Fruit fly (Drosophila melanogaster): ENCODE results near the gene Spg7.
A peak's percentile ranks its signal among the peaks of the same experiment; 100 is the strongest.

Gene Spg7

dm6 chrX:2703693-2704092, 5.7 kb upstream of the Spg7 start, which contains the start of gene Ugalt (continued):
- TF ChIP-seq tna (GFP tag; IDR thresholded peaks at IDR 0.05; ENCODE audit: partially characterized antibody): no peak
- TF ChIP-seq ATbp (GFP tag; optimal IDR thresholded peaks at IDR 0.05): peak; percentile 100
- peak; percentile 100 for TF ChIP-seq CG9609 (GFP tag; optimal IDR thresholded peaks at IDR 0.05)
- TF ChIP-seq Adf1 (GFP tag; IDR thresholded peaks at IDR 0.05): peak; percentile 99
- TF ChIP-seq Xbp1 (GFP tag; optimal IDR thresholded peaks at IDR 0.05): peak; percentile 100
- TF ChIP-seq Ada2b (GFP tag; IDR thresholded peaks at IDR 0.05): peak; percentile 100
- TF ChIP-seq sens (GFP tag): peak; percentile 100
- TF ChIP-seq rib (GFP tag; IDR thresholded peaks at IDR 0.05): peak; percentile 100
- peak; percentile 86 to 93 for TF ChIP-seq insv (GFP tag; optimal IDR thresholded peaks at IDR 0.05)
- TF ChIP-seq fru (optimal IDR thresholded peaks at IDR 0.05): no peak
- peak; percentile 100 for TF ChIP-seq vvl (GFP tag; IDR thresholded peaks at IDR 0.05)
- peak; percentile 100 for TF ChIP-seq CG7372 (GFP tag; IDR thresholded peaks at IDR 0.05)
- TF ChIP-seq CG10209 (GFP tag; optimal IDR thresholded peaks at IDR 0.05): peak; percentile 100
- TF ChIP-seq mld (GFP tag; IDR thresholded peaks at IDR 0.05; ENCODE audit: partially characterized antibody): no peak
- peak; percentile 100 for TF ChIP-seq CG4820 (GFP tag; optimal IDR thresholded peaks at IDR 0.05)
- peak; percentile 100 for TF ChIP-seq CG13624 (GFP tag; optimal IDR thresholded peaks at IDR 0.05)
- TF ChIP-seq CG14860 (GFP tag; IDR thresholded peaks at IDR 0.05; ENCODE audit: partially characterized antibody): no peak
- TF ChIP-seq fd64A (GFP tag; optimal IDR thresholded peaks at IDR 0.05): peak; percentile 100
- peak; percentile 98 for TF ChIP-seq CG6654 (GFP tag; optimal IDR thresholded peaks at IDR 0.05)
- peak; percentile 100 for TF ChIP-seq pb (GFP tag; optimal IDR thresholded peaks at IDR 0.05)
- TF ChIP-seq CG6175 (GFP tag; IDR thresholded peaks at IDR 0.05): peak; percentile 100
- TF ChIP-seq CG12744 (GFP tag; optimal IDR thresholded peaks at IDR 0.05): peak; percentile 100
- peak; percentile 100 for TF ChIP-seq run (tag; optimal IDR thresholded peaks at IDR 0.05)
- TF ChIP-seq amos (GFP tag; IDR thresholded peaks at IDR 0.05; ENCODE audit: partially characterized antibody): peak; percentile 36; the same call in 1 of the 2 replicates
- peak; percentile 100 for TF ChIP-seq lmd (GFP tag; IDR thresholded peaks at IDR 0.05)
- peak; percentile 99 for TF ChIP-seq Hmx (GFP tag; optimal IDR thresholded peaks at IDR 0.05)
- peak; percentile 100 for TF ChIP-seq CG9727 (GFP tag; optimal IDR thresholded peaks at IDR 0.05)
- TF ChIP-seq Kr (GFP tag; optimal IDR thresholded peaks at IDR 0.05): peak; percentile 96
- 0 out of 4 replicates have a peak, but pooled peaks have one; percentile 24 for TF ChIP-seq Dll (GFP tag; IDR thresholded peaks at IDR 0.05; ENCODE audit: partially characterized antibody)
- peak; percentile 100 for TF ChIP-seq Max (GFP tag; optimal IDR thresholded peaks at IDR 0.05)
- no peak for TF ChIP-seq pan (optimal IDR thresholded peaks at IDR 0.05)
- TF ChIP-seq pan (GFP tag; optimal IDR thresholded peaks at IDR 0.05 in 1 of 2, IDR thresholded peaks at IDR 0.05 in 1 of 2): peak in 1 of 2 experiments; percentile 100
- peak; percentile 100 for TF ChIP-seq dati (GFP tag; IDR thresholded peaks at IDR 0.05)
- peak; percentile 100 for TF ChIP-seq Rx (GFP tag; IDR thresholded peaks at IDR 0.05)
- peak; percentile 100 for TF ChIP-seq CG6854 (GFP tag; optimal IDR thresholded peaks at IDR 0.05)
- TF ChIP-seq CG31388 (GFP tag; optimal IDR thresholded peaks at IDR 0.05): peak; percentile 100
- peak; percentile 100 for TF ChIP-seq Xrp1 (GFP tag; IDR thresholded peaks at IDR 0.05)
- peak; percentile 100 for TF ChIP-seq eyg (GFP tag; optimal IDR thresholded peaks at IDR 0.05)
- TF ChIP-seq Atf3 (GFP tag; optimal IDR thresholded peaks at IDR 0.05): peak; percentile 100
- peak; percentile 100 for TF ChIP-seq az2 (GFP tag; optimal IDR thresholded peaks at IDR 0.05)
- peak; percentile 100 for TF ChIP-seq Mad (GFP tag; optimal IDR thresholded peaks at IDR 0.05)
- peak; percentile 94 for TF ChIP-seq CG30020 (tag; optimal IDR thresholded peaks at IDR 0.05)
- peak; percentile 100 for TF ChIP-seq tgo (GFP tag; IDR thresholded peaks at IDR 0.05)
- peak; percentile 100 for TF ChIP-seq CG1602 (GFP tag; optimal IDR thresholded peaks at IDR 0.05)
- peak; percentile 100 for TF ChIP-seq croc (GFP tag; conservative IDR thresholded peaks at IDR 0.05)
- peak; percentile 100 for TF ChIP-seq Lhr (GFP tag; optimal IDR thresholded peaks at IDR 0.05)
- TF ChIP-seq CG4854 (GFP tag; optimal IDR thresholded peaks at IDR 0.05): peak; percentile 100
- peak; percentile 100 for TF ChIP-seq Meics (GFP tag; optimal IDR thresholded peaks at IDR 0.05)
- peak; percentile 100 for TF ChIP-seq CoRest (tag; optimal IDR thresholded peaks at IDR 0.05)
- TF ChIP-seq CG7963 (GFP tag; IDR thresholded peaks at IDR 0.05; ENCODE audit: partially characterized antibody): no peak
- no peak for TF ChIP-seq hb (GFP tag; IDR thresholded peaks at IDR 0.05; ENCODE audit: partially characterized antibody)
- peak; percentile 100 for TF ChIP-seq dm (GFP tag; optimal IDR thresholded peaks at IDR 0.05)

Measured in whole organism, embryonic.